Worm (Caenorhabditis elegans): ENCODE data around the gene F37B4.10.

F37B4.10 gene

ce11 chrV:2863033-2863432 is 14.4 kb downstream of the F37B4.10 start, which contains the start of gene srh-272:
Gene srh-272 (plus strand): TSS chrV:2863333.
- no peak for TF ChIP-seq mep-1 (tag; optimal IDR thresholded peaks at IDR 0.05)
- TF ChIP-seq nhr-76 (tag; optimal IDR thresholded peaks at IDR 0.05) = no peak
- no peak for TF ChIP-seq elt-3 (tag; optimal IDR thresholded peaks at IDR 0.05)
- TF ChIP-seq bed-3 (GFP tag; optimal IDR thresholded peaks at IDR 0.05) = no peak
- no peak for TF ChIP-seq cnd-1 (tag; optimal IDR thresholded peaks at IDR 0.05)
- TF ChIP-seq ces-1 (GFP tag; optimal IDR thresholded peaks at IDR 0.05) = no peak
- TF ChIP-seq lin-32 (GFP tag; optimal IDR thresholded peaks at IDR 0.05) = no peak
- no peak for TF ChIP-seq sptf-1 (tag; optimal IDR thresholded peaks at IDR 0.05)
- no peak for TF ChIP-seq nhr-28 (tag; optimal IDR thresholded peaks at IDR 0.05)
- no peak for TF ChIP-seq blmp-1 (tag; optimal IDR thresholded peaks at IDR 0.05)
- no peak for TF ChIP-seq lsy-2 (tag; optimal IDR thresholded peaks at IDR 0.05)
- no peak for TF ChIP-seq ceh-83 (GFP tag; optimal IDR thresholded peaks at IDR 0.05)
- no peak for TF ChIP-seq nhr-12 (tag; optimal IDR thresholded peaks at IDR 0.05)

- TF ChIP-seq cnd-1 (tag; optimal IDR thresholded peaks at IDR 0.05) (no peak), snpc-4 (tag; optimal IDR thresholded peaks at IDR 0.05) (no peak), nhr-28 (tag; optimal IDR thresholded peaks at IDR 0.05) (no peak), ceh-43 (GFP tag; optimal IDR thresholded peaks at IDR 0.05) (no peak), mls-2 (tag; optimal IDR thresholded peaks at IDR 0.05) (no peak), unc-120 (tag; optimal IDR thresholded peaks at IDR 0.05; ENCODE audit: poor library complexity, severe bottlenecking) (no peak), elt-1 (tag; optimal IDR thresholded peaks at IDR 0.05; ENCODE audit: borderline replicate concordance, insufficient read depth) (no peak), blmp-1 (tag; optimal IDR thresholded peaks at IDR 0.05) (no peak), lin-13 (tag; optimal IDR thresholded peaks at IDR 0.05) (no peak), nhr-2 (tag; optimal IDR thresholded peaks at IDR 0.05) (no peak), tbx-8 (GFP tag; optimal IDR thresholded peaks at IDR 0.05) (no peak), ztf-11 (tag; optimal IDR thresholded peaks at IDR 0.05) (no peak), ces-1 (GFP tag; optimal IDR thresholded peaks at IDR 0.05) (no peak), lin-32 (GFP tag; optimal IDR thresholded peaks at IDR 0.05) (no peak), nhr-76 (tag; optimal IDR thresholded peaks at IDR 0.05) (no peak), bed-3 (GFP tag; optimal IDR thresholded peaks at IDR 0.05) (no peak), lsy-2 (tag; optimal IDR thresholded peaks at IDR 0.05) (no peak), sptf-1 (tag; optimal IDR thresholded peaks at IDR 0.05) (no peak)
Measured at ce11 chrV:2861505-2861904, 15.9 kb downstream of the F37B4.10 start, which contains the start of gene srh-270. Gene srh-270 (minus strand): TSS chrV:2861605.

ce11 chrV:2859738-2860137 is 17.7 kb downstream of the F37B4.10 start, which contains the start of gene srj-54:
Gene srj-54 (minus strand): TSS chrV:2859838.
- no peak for TF ChIP-seq M03D4.4 (tag; optimal IDR thresholded peaks at IDR 0.05)
- TF ChIP-seq nhr-28 (tag; optimal IDR thresholded peaks at IDR 0.05) = no peak
- TF ChIP-seq zip-8 (tag; optimal IDR thresholded peaks at IDR 0.05) = no peak
- TF ChIP-seq lin-13 (tag; optimal IDR thresholded peaks at IDR 0.05) = no peak
- no peak for TF ChIP-seq mab-5 (tag; optimal IDR thresholded peaks at IDR 0.05)
- no peak for TF ChIP-seq pha-4 (tag; optimal IDR thresholded peaks at IDR 0.05)
- TF ChIP-seq lsy-2 (tag; optimal IDR thresholded peaks at IDR 0.05) = no peak
- TF ChIP-seq mls-2 (tag; optimal IDR thresholded peaks at IDR 0.05) = no peak
- TF ChIP-seq sptf-1 (tag; optimal IDR thresholded peaks at IDR 0.05) = no peak
- TF ChIP-seq ztf-11 (tag; optimal IDR thresholded peaks at IDR 0.05) = no peak

- TF ChIP-seq elt-1 (tag; optimal IDR thresholded peaks at IDR 0.05; ENCODE audit: borderline replicate concordance, insufficient read depth) (no peak), zip-8 (tag; optimal IDR thresholded peaks at IDR 0.05) (no peak)
Measured at ce11 chrV:2857842-2858241, 19.6 kb downstream of the F37B4.10 start, which contains the start of gene srj-55. Gene srj-55 (minus strand): TSS chrV:2857942.

DNA sequence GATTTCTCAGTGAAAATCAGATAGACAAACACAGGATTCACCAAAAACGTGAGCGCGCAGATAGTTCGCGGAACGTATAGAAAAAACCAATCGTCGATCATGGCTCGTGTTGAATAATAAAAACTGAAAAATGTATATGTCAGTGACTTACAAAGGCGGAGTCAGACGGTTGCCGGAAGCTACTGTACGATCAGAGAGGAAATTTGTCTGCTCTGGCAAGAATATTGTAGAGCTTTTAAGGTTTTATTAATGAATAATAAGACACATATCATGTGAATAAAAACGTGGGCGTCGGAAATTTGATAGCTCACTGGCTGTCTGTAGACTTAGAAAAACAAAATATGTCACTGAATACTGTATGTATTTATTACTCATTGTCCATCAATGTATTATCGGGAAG is 21.9 kb downstream of the F37B4.10 start, which contains the start of gene srj-57:
srj-57 (minus strand) TSS at position 101 of the 400 bp plus-strand sequence.
- TF ChIP-seq unc-39 (tag; optimal IDR thresholded peaks at IDR 0.05) (no peak), sptf-1 (tag; optimal IDR thresholded peaks at IDR 0.05) (no peak), unc-120 (tag; optimal IDR thresholded peaks at IDR 0.05; ENCODE audit: poor library complexity, severe bottlenecking) (no peak), nhr-28 (tag; optimal IDR thresholded peaks at IDR 0.05) (no peak), cnd-1 (tag; optimal IDR thresholded peaks at IDR 0.05) (no peak), mls-2 (tag; optimal IDR thresholded peaks at IDR 0.05) (no peak), nhr-76 (tag; optimal IDR thresholded peaks at IDR 0.05) (no peak), elt-1 (tag; optimal IDR thresholded peaks at IDR 0.05; ENCODE audit: borderline replicate concordance, insufficient read depth) (no peak), bed-3 (GFP tag; optimal IDR thresholded peaks at IDR 0.05) (no peak), flh-1 (GFP tag; optimal IDR thresholded peaks at IDR 0.05) (no peak), pha-4 (tag; optimal IDR thresholded peaks at IDR 0.05) (no peak), hlh-1 (tag; optimal IDR thresholded peaks at IDR 0.05) (no peak), snpc-4 (tag; optimal IDR thresholded peaks at IDR 0.05) (no peak), ceh-83 (GFP tag; optimal IDR thresholded peaks at IDR 0.05) (no peak), ceh-39 (tag; optimal IDR thresholded peaks at IDR 0.05) (no peak), ces-1 (GFP tag; optimal IDR thresholded peaks at IDR 0.05) (no peak), ham-2 (GFP tag; optimal IDR thresholded peaks at IDR 0.05) (no peak), sem-2 (GFP tag; optimal IDR thresholded peaks at IDR 0.05) (no peak), unc-62 (GFP tag; optimal IDR thresholded peaks at IDR 0.05) (no peak)

All from whole organism, mixed stage, embryonic.